Fruit fly (Drosophila melanogaster) whole organism, embryonic: Measurements from ENCODE around the gene CG31313.

Source experiments
- ATbp ChIP-seq: fragments of 200-800 bp; sonication (Bioruptor generic); optimal IDR thresholded peaks from 2 replicates; lab custom pipeline; 2017; ENCODE audit warnings: missing biosample characterization, mild to moderate bottlenecking, missing genetic modification characterization, missing genetic modification reagents
- Adf1 ChIP-seq: fragments of 200-800 bp; sonication (Bioruptor generic); IDR thresholded peaks from 2 replicates; pipeline ENCODE4 v1.3.6; 2022; ENCODE audit warnings: missing biosample characterization, missing genetic modification characterization
- Awh ChIP-seq: fragments of 200-800 bp; sonication (Bioruptor generic); IDR thresholded peaks from 2 replicates; pipeline ENCODE4, ENCODE4 v1.3.6; 2022; ENCODE audit warnings: missing biosample characterization, missing genetic modification characterization
- CG14441 ChIP-seq: fragments of 200-800 bp; sonication (Bioruptor generic); IDR thresholded peaks from 2 replicates; pipeline ENCODE4 v1.3.6; 2022; ENCODE audit warnings: missing biosample characterization, missing genetic modification characterization
- CG14710 ChIP-seq: fragments of 200-800 bp; sonication (Bioruptor generic); optimal IDR thresholded peaks from 3 replicates; lab custom pipeline; 2019; ENCODE audit warnings: missing biosample characterization, mild to moderate bottlenecking, missing genetic modification characterization, moderate library complexity
- CG14965 ChIP-seq: fragments of 200-800 bp; sonication (Bioruptor generic); optimal IDR thresholded peaks from 2 replicates; lab custom pipeline; 2016; ENCODE audit warnings: missing biosample characterization, missing genetic modification characterization, borderline replicate concordance
- CG15514 ChIP-seq: fragments of 200-800 bp; sonication (Bioruptor generic); optimal IDR thresholded peaks from 3 replicates; lab custom pipeline; 2017; ENCODE audit warnings: missing biosample characterization, missing genetic modification characterization, mild to moderate bottlenecking, moderate library complexity, missing genetic modification reagents
- CG18599 ChIP-seq: fragments of 200-800 bp; sonication (Bioruptor generic); optimal IDR thresholded peaks from 3 replicates; lab custom pipeline; 2017; ENCODE audit warnings: missing biosample characterization, missing genetic modification characterization, mild to moderate bottlenecking, moderate library complexity, missing genetic modification reagents
- CG2875 ChIP-seq: fragments of 200-800 bp; sonication (Bioruptor generic); optimal IDR thresholded peaks from 2 replicates; lab custom pipeline; 2017; ENCODE audit warnings: missing biosample characterization, mild to moderate bottlenecking, missing genetic modification characterization, missing genetic modification reagents
- CG3281 ChIP-seq: fragments of 200-800 bp; sonication (Bioruptor generic); optimal IDR thresholded peaks from 3 replicates; lab custom pipeline; 2017; ENCODE audit warnings: missing biosample characterization, mild to moderate bottlenecking, missing genetic modification characterization
- CG6272 ChIP-seq: fragments of 200-800 bp; sonication (Bioruptor generic); IDR thresholded peaks from 2 replicates; pipeline ENCODE4 v1.3.6; 2022; ENCODE audit warnings: missing biosample characterization, missing genetic modification characterization
- CG6689 ChIP-seq: fragments of 200-800 bp; sonication (Bioruptor generic); IDR thresholded peaks from 2 replicates; pipeline ENCODE4 v1.3.6; 2022; ENCODE audit warnings: missing biosample characterization, missing genetic modification characterization
- CG7357 ChIP-seq: fragments of 200-800 bp; sonication (Bioruptor generic); IDR thresholded peaks from 3 replicates; pipeline ENCODE4 v1.3.6; 2022; ENCODE audit warnings: missing biosample characterization, missing genetic modification characterization
- CG7556 ChIP-seq: fragments of 200-800 bp; sonication (Bioruptor generic); optimal IDR thresholded peaks from 2 replicates; lab custom pipeline; 2017; ENCODE audit warnings: missing biosample characterization, mild to moderate bottlenecking, missing genetic modification characterization
- CG8089 ChIP-seq: fragments of 200-800 bp; sonication (Bioruptor generic); optimal IDR thresholded peaks from 3 replicates; lab custom pipeline; 2016; ENCODE audit warnings: missing biosample characterization, missing genetic modification characterization
- CG9932 ChIP-seq: fragments of 200-800 bp; sonication (Bioruptor generic); IDR thresholded peaks from 2 replicates; pipeline ENCODE4 v1.3.6; 2022; ENCODE audit warnings: missing biosample characterization, missing genetic modification characterization
- Dad ChIP-seq: fragments of 200-800 bp; sonication (Bioruptor generic); optimal IDR thresholded peaks from 3 replicates; lab custom pipeline; 2016; ENCODE audit warnings: missing biosample characterization, missing genetic modification characterization
- Dll ChIP-seq: fragments of 200-800 bp; sonication (Bioruptor generic); IDR thresholded peaks from 4 replicates; pipeline ENCODE4 v1.3.6; 2022; ENCODE audit warnings: missing biosample characterization, missing genetic modification characterization; ENCODE audit not compliant: partially characterized antibody
- Dp ChIP-seq: fragments of 200-800 bp; sonication (Bioruptor generic); optimal IDR thresholded peaks from 2 replicates; lab custom pipeline; 2018; ENCODE audit warnings: missing biosample characterization, mild to moderate bottlenecking, missing genetic modification characterization, moderate library complexity
- Fer1 ChIP-seq: fragments of 200-800 bp; sonication (Bioruptor generic); optimal IDR thresholded peaks from 2 replicates; lab custom pipeline; 2017; ENCODE audit warnings: missing biosample characterization, mild to moderate bottlenecking, missing genetic modification characterization
- Fer3 ChIP-seq: fragments of 200-800 bp; sonication (Bioruptor generic); optimal IDR thresholded peaks from 2 replicates; lab custom pipeline; 2018; ENCODE audit warnings: missing biosample characterization, mild to moderate bottlenecking, missing genetic modification characterization, moderate library complexity
- HLH3B ChIP-seq: fragments of 200-800 bp; sonication (Bioruptor generic); IDR thresholded peaks from 2 replicates; pipeline ENCODE4 v1.3.6; 2022; ENCODE audit warnings: missing biosample characterization, missing genetic modification characterization
- HLHmδ ChIP-seq: fragments of 200-800 bp; sonication (Bioruptor generic); optimal IDR thresholded peaks from 2 replicates; lab custom pipeline; 2018; ENCODE audit warnings: missing biosample characterization, mild to moderate bottlenecking, missing genetic modification characterization, moderate library complexity
- Hsf ChIP-seq: fragments of 200-800 bp; sonication (Bioruptor generic); optimal IDR thresholded peaks from 3 replicates; lab custom pipeline; 2016; ENCODE audit warnings: missing biosample characterization, missing genetic modification characterization
- Jarid2 ChIP-seq: fragments of 200-800 bp; sonication (Bioruptor generic); optimal IDR thresholded peaks from 3 replicates; lab custom pipeline; 2017; ENCODE audit warnings: mild to moderate bottlenecking, missing biosample characterization, missing genetic modification reagents, missing genetic modification characterization
- Nf-YC ChIP-seq: fragments of 200-800 bp; optimal IDR thresholded peaks from 3 replicates; lab custom pipeline; 2019; ENCODE audit warnings: missing biosample characterization, mild to moderate bottlenecking, missing genetic modification characterization, moderate library complexity
- Oaz ChIP-seq: fragments of 200-800 bp; sonication (Bioruptor generic); IDR thresholded peaks from 2 replicates; pipeline ENCODE4 v1.3.6; 2022; ENCODE audit warnings: missing biosample characterization, missing genetic modification characterization
- Rfx ChIP-seq: fragments of 200-800 bp; sonication (Bioruptor generic); IDR thresholded peaks from 2 replicates; pipeline ENCODE4 v1.3.6; 2022; ENCODE audit warnings: missing biosample characterization, missing genetic modification characterization
- Xrp1 ChIP-seq: fragments of 200-800 bp; sonication (Bioruptor generic); IDR thresholded peaks from 2 replicates; pipeline ENCODE4 v1.3.6; 2022; ENCODE audit warnings: missing biosample characterization, missing genetic modification characterization
- aop ChIP-seq: fragments of 200-800 bp; sonication (Bioruptor generic); IDR thresholded peaks from 2 replicates; pipeline ENCODE4 v1.3.6; 2022; ENCODE audit warnings: missing biosample characterization, missing genetic modification characterization
- ato ChIP-seq: fragments of 200-800 bp; sonication (Bioruptor generic); IDR thresholded peaks from 2 replicates; pipeline ENCODE4 v1.3.6; 2022; ENCODE audit warnings: missing biosample characterization, missing genetic modification characterization; ENCODE audit not compliant: partially characterized antibody
- bcd ChIP-seq: fragments of 200-800 bp; sonication (Bioruptor generic); optimal IDR thresholded peaks from 2 replicates; lab custom pipeline; 2017; ENCODE audit warnings: missing biosample characterization, mild to moderate bottlenecking, missing genetic modification characterization
- cad ChIP-seq: fragments of >200 bp; optimal IDR thresholded peaks from 2 replicates; lab custom pipeline; 2017; ENCODE audit warnings: missing biosample characterization, missing genetic modification characterization
- caup ChIP-seq: fragments of 200-800 bp; sonication (Bioruptor generic); optimal IDR thresholded peaks from 3 replicates; lab custom pipeline; 2017; ENCODE audit warnings: missing biosample characterization, mild to moderate bottlenecking, missing genetic modification characterization, moderate library complexity; ENCODE audit not compliant: severe bottlenecking
- chn ChIP-seq: fragments of 200-800 bp; sonication (Bioruptor generic); optimal IDR thresholded peaks from 2 replicates; lab custom pipeline; 2016; ENCODE audit warnings: missing biosample characterization, missing genetic modification characterization
- dati ChIP-seq: fragments of 200-800 bp; sonication (Bioruptor generic); IDR thresholded peaks from 2 replicates; pipeline ENCODE4 v1.3.6; 2022; ENCODE audit warnings: missing biosample characterization, missing genetic modification characterization
- dm ChIP-seq: fragments of 200-800 bp; sonication (Bioruptor generic); optimal IDR thresholded peaks from 3 replicates; lab custom pipeline; 2016; ENCODE audit warnings: missing biosample characterization, missing genetic modification characterization
- dysf ChIP-seq: fragments of 200-800 bp; sonication (Bioruptor generic); IDR thresholded peaks from 3 replicates; pipeline ENCODE4 v1.3.6; 2022; ENCODE audit warnings: missing biosample characterization, missing genetic modification characterization
- fd64A ChIP-seq: fragments of 200-800 bp; sonication (Bioruptor generic); optimal IDR thresholded peaks from 3 replicates; lab custom pipeline; 2018; ENCODE audit warnings: missing biosample characterization, mild to moderate bottlenecking, missing genetic modification characterization
- gsb-n ChIP-seq: fragments of 200-800 bp; sonication (Bioruptor generic); optimal IDR thresholded peaks from 3 replicates; lab custom pipeline; 2018; ENCODE audit warnings: missing biosample characterization, mild to moderate bottlenecking, missing genetic modification characterization
- mirr ChIP-seq: fragments of 200-800 bp; sonication (Bioruptor generic); optimal IDR thresholded peaks from 3 replicates; lab custom pipeline; 2018; ENCODE audit warnings: missing biosample characterization, mild to moderate bottlenecking, missing genetic modification characterization
- nerfin-1 ChIP-seq: fragments of 200-800 bp; sonication (Bioruptor generic); optimal IDR thresholded peaks from 3 replicates; lab custom pipeline; 2019; ENCODE audit warnings: missing biosample characterization, mild to moderate bottlenecking, missing genetic modification characterization, moderate library complexity
- pho ChIP-seq: fragments of 200-800 bp; sonication (Bioruptor generic); optimal IDR thresholded peaks from 2 replicates; lab custom pipeline; 2016; ENCODE audit warnings: missing biosample characterization, missing genetic modification characterization
- phol ChIP-seq: fragments of 200-800 bp; sonication (Bioruptor generic); optimal IDR thresholded peaks from 3 replicates; lab custom pipeline; 2018; ENCODE audit warnings: missing biosample characterization, mild to moderate bottlenecking, missing genetic modification characterization, moderate library complexity
- pnt ChIP-seq: fragments of 200-800 bp; sonication (Bioruptor generic); optimal IDR thresholded peaks from 3 replicates; lab custom pipeline; 2016; ENCODE audit warnings: missing biosample characterization, missing genetic modification characterization
- pros ChIP-seq: fragments of 200-800 bp; sonication (Bioruptor generic); optimal IDR thresholded peaks from 3 replicates; lab custom pipeline; 2019; ENCODE audit warnings: missing biosample characterization, mild to moderate bottlenecking, missing genetic modification characterization, moderate library complexity
- psq ChIP-seq: fragments of 200-800 bp; sonication (Bioruptor generic); optimal IDR thresholded peaks from 2 replicates; lab custom pipeline; 2017; ENCODE audit warnings: missing biosample characterization, missing genetic modification characterization
- salm ChIP-seq: fragments of 200-800 bp; sonication (Bioruptor generic); optimal IDR thresholded peaks from 2 replicates; lab custom pipeline; 2018; ENCODE audit warnings: missing biosample characterization, mild to moderate bottlenecking, missing genetic modification characterization
- scrt ChIP-seq: fragments of 200-800 bp; sonication (Bioruptor generic); optimal IDR thresholded peaks from 2 replicates; lab custom pipeline; 2018; ENCODE audit warnings: missing biosample characterization, mild to moderate bottlenecking, missing genetic modification characterization, moderate library complexity
- trem ChIP-seq: fragments of 200-800 bp; optimal IDR thresholded peaks from 3 replicates; lab custom pipeline; 2019; ENCODE audit warnings: missing biosample characterization, mild to moderate bottlenecking, missing genetic modification characterization, moderate library complexity
- vfl ChIP-seq: fragments of 200-800 bp; sonication (Bioruptor generic); optimal IDR thresholded peaks from 2 replicates; lab custom pipeline; 2016; ENCODE audit warnings: missing biosample characterization, missing genetic modification characterization
- zen ChIP-seq: fragments of 200-800 bp; sonication (Bioruptor generic); optimal IDR thresholded peaks from 3 replicates; lab custom pipeline; 2018; ENCODE audit warnings: missing biosample characterization, mild to moderate bottlenecking, missing genetic modification characterization, moderate library complexity

The CG31313 gene

dm6 chr3R:14526657-14527056 lies 40.6 kb downstream of the CG31313 start (continued):
- TF ChIP-seq CG3281, result peak; percentile 23
- no peak for TF ChIP-seq dysf
- no peak for TF ChIP-seq phol (tag; lab: Kevin White, UChicago)
- no peak for TF ChIP-seq Rfx (GFP tag; lab: Robert Waterston, UW)
- no peak for TF ChIP-seq fd64A (GFP tag; lab: Kevin White, UChicago)
- no peak for TF ChIP-seq ato (GFP tag; lab: Robert Waterston, UW)
- no peak for TF ChIP-seq Hsf (GFP tag; lab: Kevin White, UChicago)
- TF ChIP-seq Adf1, result no peak
- no peak for TF ChIP-seq HLHmδ (GFP tag; lab: Kevin White, UChicago)
- no peak for TF ChIP-seq mirr (GFP tag; lab: Kevin White, UChicago)
- no peak for TF ChIP-seq pnt (GFP tag; lab: Kevin White, UChicago)
- TF ChIP-seq gsb-n (tag; lab: Kevin White, UChicago), result no peak
- TF ChIP-seq ATbp (GFP tag; lab: Kevin White, UChicago), result peak; percentile 16
- TF ChIP-seq CG6689, result no peak
- TF ChIP-seq Fer1 (GFP tag; lab: Kevin White, UChicago), result no peak
- TF ChIP-seq CG14710 (tag; lab: Kevin White, UChicago), result no peak
- TF ChIP-seq Jarid2 (GFP tag; lab: Kevin White, UChicago), result no peak
- TF ChIP-seq trem, result no peak
- no peak for TF ChIP-seq pho
- TF ChIP-seq caup (GFP tag; lab: Kevin White, UChicago), result peak; percentile 7
- no peak for TF ChIP-seq salm
- TF ChIP-seq Oaz, result no peak
- no peak for TF ChIP-seq pros (GFP tag; lab: Kevin White, UChicago)
- TF ChIP-seq CG2875 (GFP tag; lab: Kevin White, UChicago), result no peak
- TF ChIP-seq aop (GFP tag; lab: Robert Waterston, UW), result no peak
- no peak for TF ChIP-seq CG8089
- TF ChIP-seq CG18599 (GFP tag; lab: Kevin White, UChicago), result peak; percentile 42
- TF ChIP-seq Awh, result no peak
- TF ChIP-seq bcd, result no peak
- TF ChIP-seq scrt, result peak; percentile 8
- no peak for TF ChIP-seq CG6272 (GFP tag; lab: Robert Waterston, UW)
- no peak for TF ChIP-seq psq (GFP tag; lab: Kevin White, UChicago)
- peak; percentile 42 for TF ChIP-seq CG15514 (GFP tag; lab: Kevin White, UChicago)
- no peak for TF ChIP-seq CG14965 (GFP tag; lab: Kevin White, UChicago)
- TF ChIP-seq Fer3 (tag; lab: Kevin White, UChicago), result no peak
- no peak for TF ChIP-seq Dll
- no peak for TF ChIP-seq CG9932 (GFP tag; lab: Robert Waterston, UW)
- TF ChIP-seq CG7556 (GFP tag; lab: Kevin White, UChicago), result no peak
- TF ChIP-seq zen (tag; lab: Kevin White, UChicago), result no peak
- TF ChIP-seq chn (GFP tag; lab: Kevin White, UChicago), result no peak
- no peak for TF ChIP-seq CG14441 (GFP tag; lab: Robert Waterston, UW)
- TF ChIP-seq Xrp1 (GFP tag; lab: Robert Waterston, UW), result no peak
- no peak for TF ChIP-seq dati (GFP tag; lab: Robert Waterston, UW)
- TF ChIP-seq Dad (GFP tag; lab: Kevin White, UChicago), result no peak
- TF ChIP-seq Dp (GFP tag; lab: Kevin White, UChicago), result no peak
- no peak for TF ChIP-seq vfl (GFP tag; lab: Kevin White, UChicago)
- TF ChIP-seq CG7357 (GFP tag; lab: Robert Waterston, UW), result no peak
- TF ChIP-seq nerfin-1 (tag; lab: Kevin White, UChicago), result no peak
- no peak for TF ChIP-seq HLH3B
- TF ChIP-seq Nf-YC, result no peak
- no peak for TF ChIP-seq cad
- no peak for TF ChIP-seq dm
